Worm (Caenorhabditis elegans) whole organism, midembryonic: ENCODE measurements around the gene srw-98.

Source experiments
- T22C8.4 ChIP-seq: fragments of 200-800 bp; sonication (Bioruptor generic); IDR thresholded peaks from 2 replicates; pipeline ENCODE4 v1.3.6; 2022; ENCODE audit warnings: missing genetic modification characterization, missing compliant biosample characterization
- cog-1 ChIP-seq: sonication (generic microtip); optimal IDR thresholded peaks from 2 replicates; lab custom pipeline; 2016; ENCODE audit warnings: missing genetic modification characterization, missing compliant biosample characterization
- flt-1 ChIP-seq: fragments of 200-800 bp; sonication (Bioruptor generic); IDR thresholded peaks from 2 replicates; pipeline ENCODE4 v1.3.6; 2022; ENCODE audit warnings: missing genetic modification characterization, missing compliant biosample characterization
- klf-2 ChIP-seq: fragments of 200-800 bp; sonication (Bioruptor generic); conservative IDR thresholded peaks from 2 replicates; pipeline ENCODE4 v1.3.6; 2022; ENCODE audit warnings: missing genetic modification reagents, missing genetic modification characterization, missing compliant biosample characterization
- med-1 ChIP-seq: sonication (generic microtip); optimal IDR thresholded peaks from 2 replicates; lab custom pipeline; 2017; ENCODE audit warnings: missing genetic modification characterization, mild to moderate bottlenecking, missing compliant biosample characterization, antibody characterized with exemption, missing genetic modification reagents; ENCODE audit not compliant: insufficient read depth
- ref-1 ChIP-seq: fragments of 200-800 bp; sonication (Bioruptor generic); conservative IDR thresholded peaks from 2 replicates; pipeline ENCODE4 v1.3.6; 2022; ENCODE audit warnings: missing genetic modification reagents, missing genetic modification characterization, missing compliant biosample characterization
- ztf-23 ChIP-seq: fragments of 200-800 bp; sonication (Bioruptor generic); IDR thresholded peaks from 2 replicates; pipeline ENCODE4 v1.3.6; 2022; ENCODE audit warnings: missing genetic modification reagents, missing genetic modification characterization, missing compliant biosample characterization
- ztf-29 ChIP-seq: fragments of 200-800 bp; sonication (Bioruptor generic); IDR thresholded peaks from 2 replicates; pipeline ENCODE4 v1.3.6; 2022; ENCODE audit warnings: missing genetic modification reagents, missing genetic modification characterization, missing compliant biosample characterization

DNA sequence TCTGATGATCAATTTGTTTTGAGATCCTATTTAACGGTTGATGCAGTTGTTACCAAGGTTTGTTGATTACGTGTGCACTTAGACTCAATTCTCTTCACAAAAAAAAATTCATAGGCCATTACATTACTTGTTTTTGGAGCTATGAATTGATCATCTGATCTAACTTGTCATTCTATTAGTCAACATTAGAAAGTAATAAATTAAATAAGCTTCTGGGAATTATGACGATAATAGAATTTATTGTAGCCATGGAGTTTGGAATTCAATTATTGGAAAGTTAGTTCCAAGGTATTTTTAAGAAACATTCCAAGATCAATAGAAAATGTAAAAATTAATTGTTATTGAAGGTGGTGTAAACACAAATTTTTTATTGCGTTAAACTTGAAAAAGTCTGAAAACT, 40.1 kb upstream of the srw-98 start:
- no peak for TF ChIP-seq ztf-23 (GFP tag; lab: Robert Waterston, UW)
- TF ChIP-seq ref-1 (GFP tag; lab: Robert Waterston, UW): no peak
- no peak for TF ChIP-seq cog-1 (tag; lab: Kevin White, UChicago)
- no peak for TF ChIP-seq ztf-29 (GFP tag; lab: Robert Waterston, UW)
- no peak for TF ChIP-seq T22C8.4 (GFP tag; lab: Robert Waterston, UW)
- TF ChIP-seq flt-1 (GFP tag; lab: Robert Waterston, UW): no peak
- no peak for TF ChIP-seq klf-2 (GFP tag; lab: Robert Waterston, UW)
- TF ChIP-seq med-1 (GFP tag; lab: Kevin White, UChicago): no peak
